Worm (Caenorhabditis elegans): ENCODE results near the gene ZK1251.3.

- TF ChIP-seq gei-8 (GFP tag; optimal IDR thresholded peaks at IDR 0.05) (no peak), dmd-6 (GFP tag; IDR thresholded peaks at IDR 0.05) (no peak), F26F4.8 (GFP tag; conservative IDR thresholded peaks at IDR 0.05) (no peak), unc-130 (GFP tag; optimal IDR thresholded peaks at IDR 0.05) (no peak), ctbp-1 (GFP tag; IDR thresholded peaks at IDR 0.05) (no peak), mdt-29 (GFP tag; IDR thresholded peaks at IDR 0.05) (no peak), dve-1 (tag; optimal IDR thresholded peaks at IDR 0.05; ENCODE audit: insufficient read depth) (no peak), Y5F2A.4 (GFP tag; optimal IDR thresholded peaks at IDR 0.05) (no peak), nhr-77 (tag; optimal IDR thresholded peaks at IDR 0.05) (no peak), mdl-1 (tag; optimal IDR thresholded peaks at IDR 0.05) (no peak), nhr-48 (tag; optimal IDR thresholded peaks at IDR 0.05) (no peak)
Observed at ce11 chrIV:9706704-9707197, 23.3 kb downstream of the ZK1251.3 start, which contains the start of the genes dcaf-1 and dph-3.

Measured in whole organism, L4 larva.